ENCODE assay signal across 5 fruit fly cellular contexts in the genomic region with DNA sequence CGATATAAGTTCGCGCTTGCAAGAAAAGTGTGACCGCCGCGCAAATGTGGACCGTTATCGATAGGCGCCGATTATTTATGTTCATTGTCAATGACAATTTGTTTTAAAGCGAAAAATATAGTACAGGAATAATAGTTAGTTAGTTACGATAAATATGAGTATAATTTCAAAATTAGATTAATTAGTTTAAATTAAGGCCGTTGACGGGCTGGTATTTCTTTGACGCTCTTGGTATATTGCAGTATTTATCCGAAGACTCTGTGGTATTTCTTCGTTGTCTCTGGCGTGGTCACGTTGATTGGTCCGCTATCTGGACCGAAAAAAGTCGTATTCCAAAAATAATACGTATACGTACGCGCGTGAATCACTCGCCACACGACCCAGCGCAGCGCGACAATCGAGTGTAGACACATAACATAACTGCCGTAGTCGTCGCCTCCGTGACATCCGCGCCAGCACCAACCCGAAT.
TF ChIP-seq lines count a peak whose summit lies in the region.

No protein-coding gene starts in this region.

- peak; percentile 30 for TF ChIP-seq CTCF in whole organism, embryonic (GFP tag; optimal IDR thresholded peaks at IDR 0.05; lab: Kevin White, UChicago)

TF ChIP-seq in whole organism, adult, 20 proteins besides CTCF, POLR2A, EP300 and RAD21 (continues in another document):
- no peak for TF ChIP-seq CG33017 (tag; optimal IDR thresholded peaks at IDR 0.05; lab: Kevin White, UChicago)
- no peak for TF ChIP-seq CG12768 (GFP tag; optimal IDR thresholded peaks at IDR 0.05; lab: Kevin White, UChicago)
- no peak for TF ChIP-seq CG7101 (tag; optimal IDR thresholded peaks at IDR 0.05; lab: Kevin White, UChicago)
- no peak for TF ChIP-seq toe (GFP tag; optimal IDR thresholded peaks at IDR 0.05; lab: Kevin White, UChicago)
- no peak for TF ChIP-seq CG14711 (tag; optimal IDR thresholded peaks at IDR 0.05; lab: Kevin White, UChicago)
- no peak for TF ChIP-seq pad (GFP tag; optimal IDR thresholded peaks at IDR 0.05; lab: Kevin White, UChicago)
- TF ChIP-seq Mnt (GFP tag; optimal IDR thresholded peaks at IDR 0.05; lab: Kevin White, UChicago), result peak; percentile 56
- TF ChIP-seq CG5204 (GFP tag; optimal IDR thresholded peaks at IDR 0.05; lab: Kevin White, UChicago), result no peak
- TF ChIP-seq CG7045 (GFP tag; optimal IDR thresholded peaks at IDR 0.05; lab: Kevin White, UChicago), result no peak
- TF ChIP-seq Hr96 (GFP tag; optimal IDR thresholded peaks at IDR 0.05; lab: Kevin White, UChicago), result no peak
- TF ChIP-seq CG1620 (GFP tag; optimal IDR thresholded peaks at IDR 0.05; lab: Kevin White, UChicago), result no peak
- TF ChIP-seq cnc (optimal IDR thresholded peaks at IDR 0.05; lab: Kevin White, UChicago), result no peak
- peak; percentile 39 for TF ChIP-seq kay (GFP tag; lab: Kevin White, UChicago; ENCODE audit: borderline replicate concordance)
- TF ChIP-seq Crg-1 (GFP tag; optimal IDR thresholded peaks at IDR 0.05; lab: Kevin White, UChicago), result no peak
- TF ChIP-seq cic (GFP tag; optimal IDR thresholded peaks at IDR 0.05; lab: Kevin White, UChicago), result peak; percentile 37
- TF ChIP-seq CG11617 (GFP tag; optimal IDR thresholded peaks at IDR 0.05; lab: Kevin White, UChicago), result no peak
- TF ChIP-seq ovo (GFP tag; optimal IDR thresholded peaks at IDR 0.05; lab: Kevin White, UChicago), result no peak
- TF ChIP-seq tj (GFP tag; optimal IDR thresholded peaks at IDR 0.05; lab: Kevin White, UChicago), result no peak

TF ChIP-seq in whole organism, embryonic, 481 proteins besides CTCF, POLR2A, EP300 and RAD21 (continues in another document):
- TF ChIP-seq kay (GFP tag; optimal IDR thresholded peaks at IDR 0.05; lab: Kevin White, UChicago) (peak; percentile 63), Sin3A (optimal IDR thresholded peaks at IDR 0.05; lab: Kevin White, UChicago) (peak; percentile 94), CG30020 (tag; optimal IDR thresholded peaks at IDR 0.05; lab: Kevin White, UChicago) (peak; percentile 48), gfzf (GFP tag; optimal IDR thresholded peaks at IDR 0.05; lab: Kevin White, UChicago) (peak; percentile 86), nom (GFP tag; optimal IDR thresholded peaks at IDR 0.05; lab: Kevin White, UChicago) (peak; percentile 40), Opbp (GFP tag; IDR thresholded peaks at IDR 0.05; lab: Robert Waterston, UW; ENCODE audit: partially characterized antibody) (peak; percentile 32; the same call in 1 of the 3 replicates), HLHmδ (GFP tag; optimal IDR thresholded peaks at IDR 0.05; lab: Kevin White, UChicago) (peak; percentile 50), CG7372 (GFP tag; IDR thresholded peaks at IDR 0.05; lab: Robert Waterston, UW) (peak; percentile 53; the same call in 1 of the 2 replicates), CG2116 (GFP tag; optimal IDR thresholded peaks at IDR 0.05; lab: Kevin White, UChicago) (peak; percentile 70), Doc3 (GFP tag; IDR thresholded peaks at IDR 0.05; lab: Robert Waterston, UW; ENCODE audit: partially characterized antibody) (peak; percentile 50; the same call in 1 of the 3 replicates), PHDP (tag; optimal IDR thresholded peaks at IDR 0.05; lab: Kevin White, UChicago) (peak; percentile 27), Dll (GFP tag; IDR thresholded peaks at IDR 0.05; lab: Robert Waterston, UW; ENCODE audit: partially characterized antibody) (peak; percentile 78), CG9817 (tag; optimal IDR thresholded peaks at IDR 0.05; lab: Kevin White, UChicago) (no peak), CG4617 (GFP tag; optimal IDR thresholded peaks at IDR 0.05; lab: Kevin White, UChicago; ENCODE audit: borderline replicate concordance) (peak; percentile 12), CG17829 (tag; optimal IDR thresholded peaks at IDR 0.05; lab: Kevin White, UChicago) (peak; percentile 28)

TF ChIP-seq in whole organism, prepupa, 60 proteins besides CTCF, POLR2A, EP300 and RAD21:
- TF ChIP-seq Smox (GFP tag; optimal IDR thresholded peaks at IDR 0.05; lab: Kevin White, UChicago), result no peak
- peak; percentile 20 for TF ChIP-seq CG1621 (tag; optimal IDR thresholded peaks at IDR 0.05; lab: Kevin White, UChicago)
- TF ChIP-seq CG6808 (GFP tag; optimal IDR thresholded peaks at IDR 0.05; lab: Kevin White, UChicago), result no peak
- TF ChIP-seq Hr4 (GFP tag; optimal IDR thresholded peaks at IDR 0.05; lab: Kevin White, UChicago), result no peak
- TF ChIP-seq vri (GFP tag; optimal IDR thresholded peaks at IDR 0.05; lab: Kevin White, UChicago), result peak; percentile 66
- no peak for TF ChIP-seq CG34406 (GFP tag; optimal IDR thresholded peaks at IDR 0.05; lab: Kevin White, UChicago)
- TF ChIP-seq Sox14 (GFP tag; optimal IDR thresholded peaks at IDR 0.05; lab: Kevin White, UChicago), result peak; percentile 28
- no peak for TF ChIP-seq topi (GFP tag; optimal IDR thresholded peaks at IDR 0.05; lab: Kevin White, UChicago)
- peak; percentile 88 for TF ChIP-seq fkh (GFP tag; optimal IDR thresholded peaks at IDR 0.05; lab: Kevin White, UChicago)
- no peak for TF ChIP-seq ss (GFP tag; optimal IDR thresholded peaks at IDR 0.05; lab: Kevin White, UChicago)
- TF ChIP-seq Eip93F (GFP tag; optimal IDR thresholded peaks at IDR 0.05; lab: Kevin White, UChicago), result peak; percentile 31
- TF ChIP-seq Eip78C (GFP tag; lab: Kevin White, UChicago), result peak; percentile 59
- no peak for TF ChIP-seq CG8119 (GFP tag; IDR thresholded peaks at IDR 0.05; lab: Robert Waterston, UW)
- TF ChIP-seq esn (GFP tag; optimal IDR thresholded peaks at IDR 0.05; lab: Kevin White, UChicago), result peak; percentile 17

TF ChIP-seq in whole organism, pupa, 21 proteins besides CTCF, POLR2A, EP300 and RAD21:
- TF ChIP-seq CG10348 (GFP tag; IDR thresholded peaks at IDR 0.05; lab: Robert Waterston, UW) (no peak), CG4496 (GFP tag; IDR thresholded peaks at IDR 0.05; lab: Robert Waterston, UW) (0 out of 3 replicates have a peak, but pooled peaks have one; percentile 34)

TF ChIP-seq in whole organism, wandering third instar larva, 38 proteins besides CTCF, POLR2A, EP300 and RAD21:
- peak; percentile 28 for TF ChIP-seq Jra (GFP tag; optimal IDR thresholded peaks at IDR 0.05; lab: Kevin White, UChicago)
- no peak for TF ChIP-seq jim (GFP tag; optimal IDR thresholded peaks at IDR 0.05; lab: Kevin White, UChicago)
- peak; percentile 68 for TF ChIP-seq h (GFP tag; optimal IDR thresholded peaks at IDR 0.05; lab: Kevin White, UChicago)
- no peak for TF ChIP-seq Dif (GFP tag; optimal IDR thresholded peaks at IDR 0.05; lab: Kevin White, UChicago; ENCODE audit: partially characterized antibody)
- no peak for TF ChIP-seq woc (GFP tag; optimal IDR thresholded peaks at IDR 0.05; lab: Kevin White, UChicago)
- TF ChIP-seq dmrt93B (GFP tag; optimal IDR thresholded peaks at IDR 0.05; lab: Kevin White, UChicago), result no peak
- no peak for TF ChIP-seq Rel (GFP tag; optimal IDR thresholded peaks at IDR 0.05; lab: Kevin White, UChicago)
- peak; percentile 49 for TF ChIP-seq Rel (tag; optimal IDR thresholded peaks at IDR 0.05; lab: Kevin White, UChicago)
- TF ChIP-seq Sp1 (GFP tag; optimal IDR thresholded peaks at IDR 0.05; lab: Kevin White, UChicago), result peak; percentile 36
- TF ChIP-seq HLH106 (tag; optimal IDR thresholded peaks at IDR 0.05; lab: Kevin White, UChicago), result peak; percentile 18
- TF ChIP-seq pan (optimal IDR thresholded peaks at IDR 0.05; lab: Kevin White, UChicago), result no peak
